Fruit fly (Drosophila melanogaster) whole organism, embryonic: ENCODE data around the gene alphaTub84B.

ENCODE experiments used
- Antp ChIP-seq: fragments of 200-800 bp; sonication (Bioruptor generic); optimal IDR thresholded peaks from 3 replicates; lab custom pipeline; 2016; ENCODE audit warnings: missing biosample characterization, missing genetic modification characterization
- CG10209 ChIP-seq: fragments of 200-800 bp; sonication (Bioruptor generic); optimal IDR thresholded peaks from 3 replicates; lab custom pipeline; 2017; ENCODE audit warnings: missing biosample characterization, mild to moderate bottlenecking, missing genetic modification characterization, missing genetic modification reagents
- CG11085 ChIP-seq: fragments of 200-800 bp; sonication (Bioruptor generic); IDR thresholded peaks from 2 replicates; pipeline ENCODE4 v1.3.6; 2022; ENCODE audit warnings: missing biosample characterization, missing genetic modification characterization
- CG12219 ChIP-seq: fragments of 200-800 bp; sonication (Bioruptor generic); optimal IDR thresholded peaks from 3 replicates; lab custom pipeline; 2018; ENCODE audit warnings: missing biosample characterization, mild to moderate bottlenecking, missing genetic modification characterization
- CG12659 ChIP-seq: fragments of 200-800 bp; sonication (Bioruptor generic); optimal IDR thresholded peaks from 3 replicates; lab custom pipeline; 2017; ENCODE audit warnings: mild to moderate bottlenecking, missing biosample characterization, missing genetic modification reagents, missing genetic modification characterization
- CG13894 ChIP-seq: fragments of 200-800 bp; sonication (Bioruptor generic); optimal IDR thresholded peaks from 3 replicates; lab custom pipeline; 2018; ENCODE audit warnings: missing biosample characterization, mild to moderate bottlenecking, missing genetic modification characterization, moderate library complexity
- CG14710 ChIP-seq: fragments of 200-800 bp; sonication (Bioruptor generic); optimal IDR thresholded peaks from 3 replicates; lab custom pipeline; 2019; ENCODE audit warnings: missing biosample characterization, mild to moderate bottlenecking, missing genetic modification characterization, moderate library complexity
- CG15269 ChIP-seq: fragments of 200-800 bp; sonication (Bioruptor generic); optimal IDR thresholded peaks from 2 replicates; lab custom pipeline; 2018; ENCODE audit warnings: missing biosample characterization, mild to moderate bottlenecking, missing genetic modification characterization, moderate library complexity
- CG18262 ChIP-seq: fragments of 200-800 bp; optimal IDR thresholded peaks from 3 replicates; lab custom pipeline; 2019; ENCODE audit warnings: missing biosample characterization, mild to moderate bottlenecking, missing genetic modification characterization, moderate library complexity
- CG2129 ChIP-seq: fragments of 200-800 bp; sonication (Bioruptor generic); IDR thresholded peaks from 2 replicates; pipeline ENCODE4 v1.3.6; 2022; ENCODE audit warnings: missing biosample characterization, missing genetic modification characterization; ENCODE audit not compliant: partially characterized antibody
- CG2889 ChIP-seq: fragments of 200-800 bp; sonication (Bioruptor generic); IDR thresholded peaks from 3 replicates; pipeline ENCODE4 v1.3.6; 2022; ENCODE audit warnings: missing biosample characterization, missing genetic modification characterization
- CG3407 ChIP-seq: fragments of 200-800 bp; sonication (Bioruptor generic); optimal IDR thresholded peaks from 2 replicates; lab custom pipeline; 2018; ENCODE audit warnings: missing biosample characterization, mild to moderate bottlenecking, missing genetic modification characterization
- CG34376 ChIP-seq: fragments of 200-800 bp; sonication (Bioruptor generic); optimal IDR thresholded peaks from 2 replicates; lab custom pipeline; 2018; ENCODE audit warnings: missing biosample characterization, mild to moderate bottlenecking, missing genetic modification characterization
- CG42726 ChIP-seq: fragments of 200-800 bp; sonication (Bioruptor generic); IDR thresholded peaks from 2 replicates; pipeline ENCODE4 v1.3.6; 2022; ENCODE audit warnings: missing biosample characterization, missing genetic modification characterization; ENCODE audit not compliant: partially characterized antibody
- CG4820 ChIP-seq: fragments of 200-800 bp; sonication (Bioruptor generic); optimal IDR thresholded peaks from 3 replicates; lab custom pipeline; 2016; ENCODE audit warnings: missing biosample characterization, missing genetic modification characterization
- CG6175 ChIP-seq: fragments of 200-800 bp; sonication (Bioruptor generic); IDR thresholded peaks from 3 replicates; pipeline ENCODE4 v1.3.6; 2022; ENCODE audit warnings: missing biosample characterization, missing genetic modification characterization
- CG6683 ChIP-seq: fragments of 200-800 bp; sonication (Bioruptor generic); optimal IDR thresholded peaks from 2 replicates; lab custom pipeline; 2017; ENCODE audit warnings: missing biosample characterization, mild to moderate bottlenecking, missing genetic modification characterization, missing genetic modification reagents
- CG6765 ChIP-seq: fragments of 200-800 bp; sonication (Bioruptor generic); optimal IDR thresholded peaks from 3 replicates; lab custom pipeline; 2017; ENCODE audit warnings: missing biosample characterization, mild to moderate bottlenecking, missing genetic modification characterization
- CG7786 ChIP-seq: fragments of 200-800 bp; sonication (Bioruptor generic); optimal IDR thresholded peaks from 2 replicates; lab custom pipeline; 2016; ENCODE audit warnings: missing biosample characterization, missing genetic modification characterization
- CG7963 ChIP-seq: fragments of 200-800 bp; sonication (Bioruptor generic); IDR thresholded peaks from 3 replicates; pipeline ENCODE4 v1.3.6; 2022; ENCODE audit warnings: missing biosample characterization, missing genetic modification characterization; ENCODE audit not compliant: partially characterized antibody
- CG7987 ChIP-seq: fragments of 200-800 bp; sonication (Bioruptor generic); optimal IDR thresholded peaks from 2 replicates; lab custom pipeline; 2018; ENCODE audit warnings: missing biosample characterization, mild to moderate bottlenecking, missing genetic modification characterization, moderate library complexity
- Dip3 ChIP-seq: fragments of 200-800 bp; sonication (Bioruptor generic); optimal IDR thresholded peaks from 3 replicates; lab custom pipeline; 2016; ENCODE audit warnings: missing biosample characterization, missing genetic modification characterization
- E2f1 ChIP-seq: fragments of 200-800 bp; sonication (Bioruptor generic); IDR thresholded peaks from 2 replicates; pipeline ENCODE4 v1.3.6; 2022; ENCODE audit warnings: missing biosample characterization, missing genetic modification characterization
- E2f2 ChIP-seq: fragments of 200-800 bp; sonication (Bioruptor generic); IDR thresholded peaks from 2 replicates; pipeline ENCODE4 v1.3.6; 2022; ENCODE audit warnings: missing biosample characterization, missing genetic modification characterization
- GATAe ChIP-seq: fragments of 200-800 bp; sonication (Bioruptor generic); conservative IDR thresholded peaks from 2 replicates; pipeline ENCODE4 v1.3.6; 2022; ENCODE audit warnings: missing biosample characterization, missing genetic modification characterization
- H2.0 ChIP-seq: fragments of 200-800 bp; sonication (Bioruptor generic); IDR thresholded peaks from 2 replicates; pipeline ENCODE4 v1.3.6; 2022; ENCODE audit warnings: missing biosample characterization, missing genetic modification characterization
- HHEX ChIP-seq: fragments of 200-800 bp; sonication (Bioruptor generic); optimal IDR thresholded peaks from 3 replicates; lab custom pipeline; 2017; ENCODE audit warnings: missing biosample characterization, mild to moderate bottlenecking, missing genetic modification characterization, missing genetic modification reagents
- Hand ChIP-seq: fragments of 200-800 bp; sonication (Bioruptor generic); optimal IDR thresholded peaks from 2 replicates; lab custom pipeline; 2017; ENCODE audit warnings: mild to moderate bottlenecking, missing biosample characterization, missing genetic modification reagents, missing genetic modification characterization
- Hmx ChIP-seq: fragments of 200-800 bp; sonication (Bioruptor generic); optimal IDR thresholded peaks from 2 replicates; lab custom pipeline; 2016; ENCODE audit warnings: missing biosample characterization, missing genetic modification characterization
- Mes4 ChIP-seq: fragments of 200-800 bp; sonication (Bioruptor generic); optimal IDR thresholded peaks from 2 replicates; lab custom pipeline; 2016; ENCODE audit warnings: missing biosample characterization, missing genetic modification characterization
- Nf-YC ChIP-seq: fragments of 200-800 bp; optimal IDR thresholded peaks from 3 replicates; lab custom pipeline; 2019; ENCODE audit warnings: missing biosample characterization, mild to moderate bottlenecking, missing genetic modification characterization, moderate library complexity
- Stat92E ChIP-seq, 3 experiments: fragments of >200 bp in 2 of 3; fragments of 200-800 bp in 1 of 3; sonication (Bioruptor generic) in 1 of 3; optimal IDR thresholded peaks; 2 replicates each; lab custom pipeline; 2017 to 2019; ENCODE audit warnings: missing biosample characterization in 3 of 3, missing genetic modification characterization in 3 of 3, mild to moderate bottlenecking in 1 of 3, moderate library complexity in 1 of 3
- ara ChIP-seq: fragments of 200-800 bp; sonication (Bioruptor generic); IDR thresholded peaks from 2 replicates; pipeline ENCODE4 v1.3.6; 2022; ENCODE audit warnings: missing biosample characterization, missing genetic modification characterization
- br ChIP-seq: fragments of >200 bp; optimal IDR thresholded peaks from 2 replicates; lab custom pipeline; 2017
- dmrt99B ChIP-seq: fragments of 200-800 bp; sonication (Bioruptor generic); optimal IDR thresholded peaks from 2 replicates; lab custom pipeline; 2018; ENCODE audit warnings: missing biosample characterization, mild to moderate bottlenecking, missing genetic modification characterization, moderate library complexity
- fd96Cb ChIP-seq: fragments of 200-800 bp; sonication (Bioruptor generic); optimal IDR thresholded peaks from 2 replicates; lab custom pipeline; 2018; ENCODE audit warnings: missing biosample characterization, mild to moderate bottlenecking, missing genetic modification characterization, moderate library complexity
- gce ChIP-seq: fragments of 200-800 bp; sonication (Bioruptor generic); IDR thresholded peaks from 3 replicates; pipeline ENCODE4 v1.3.6; 2022; ENCODE audit warnings: missing biosample characterization, missing genetic modification characterization
- gro ChIP-seq: fragments of 200-800 bp; sonication (Bioruptor generic); optimal IDR thresholded peaks from 2 replicates; lab custom pipeline; 2016; ENCODE audit warnings: missing biosample characterization, missing genetic modification characterization
- gsb-n ChIP-seq: fragments of 200-800 bp; sonication (Bioruptor generic); optimal IDR thresholded peaks from 3 replicates; lab custom pipeline; 2018; ENCODE audit warnings: missing biosample characterization, mild to moderate bottlenecking, missing genetic modification characterization
- hbn ChIP-seq: fragments of 200-800 bp; sonication (Bioruptor generic); IDR thresholded peaks from 2 replicates; pipeline ENCODE4 v1.3.6; 2022; ENCODE audit warnings: missing biosample characterization, missing genetic modification characterization; ENCODE audit not compliant: partially characterized antibody
- jigr1 ChIP-seq: fragments of 200-800 bp; sonication (Bioruptor generic); IDR thresholded peaks from 3 replicates; pipeline ENCODE4 v1.3.6; 2022; ENCODE audit warnings: missing biosample characterization, missing genetic modification characterization
- ken ChIP-seq: fragments of 200-800 bp; sonication (Bioruptor generic); IDR thresholded peaks from 3 replicates; pipeline ENCODE4 v1.3.6; 2022; ENCODE audit warnings: missing biosample characterization, missing genetic modification characterization
- lab ChIP-seq: fragments of 200-800 bp; sonication (Bioruptor generic); optimal IDR thresholded peaks from 3 replicates; lab custom pipeline; 2017; ENCODE audit warnings: missing biosample characterization, missing genetic modification characterization, mild to moderate bottlenecking, moderate library complexity, missing genetic modification reagents
- peb ChIP-seq: fragments of 200-800 bp; sonication (Bioruptor generic); IDR thresholded peaks from 2 replicates; pipeline ENCODE4 v1.3.6; 2022; ENCODE audit warnings: missing biosample characterization, missing genetic modification characterization
- sim ChIP-seq: fragments of 200-800 bp; sonication (Bioruptor generic); IDR thresholded peaks from 2 replicates; pipeline ENCODE4 v1.3.6; 2022; ENCODE audit warnings: missing biosample characterization, missing genetic modification characterization
- sug ChIP-seq: fragments of 200-800 bp; optimal IDR thresholded peaks from 2 replicates; lab custom pipeline; 2019; ENCODE audit warnings: missing biosample characterization, mild to moderate bottlenecking, missing genetic modification characterization, moderate library complexity
- tna ChIP-seq: fragments of 200-800 bp; sonication (Bioruptor generic); IDR thresholded peaks from 2 replicates; pipeline ENCODE4 v1.3.6; 2022; ENCODE audit warnings: missing biosample characterization, missing genetic modification characterization; ENCODE audit not compliant: partially characterized antibody
- wor ChIP-seq: fragments of 200-800 bp; sonication (Bioruptor generic); IDR thresholded peaks from 2 replicates; pipeline ENCODE4 v1.3.6; 2022; ENCODE audit warnings: missing biosample characterization, missing genetic modification characterization

alphaTub84B gene

DNA sequence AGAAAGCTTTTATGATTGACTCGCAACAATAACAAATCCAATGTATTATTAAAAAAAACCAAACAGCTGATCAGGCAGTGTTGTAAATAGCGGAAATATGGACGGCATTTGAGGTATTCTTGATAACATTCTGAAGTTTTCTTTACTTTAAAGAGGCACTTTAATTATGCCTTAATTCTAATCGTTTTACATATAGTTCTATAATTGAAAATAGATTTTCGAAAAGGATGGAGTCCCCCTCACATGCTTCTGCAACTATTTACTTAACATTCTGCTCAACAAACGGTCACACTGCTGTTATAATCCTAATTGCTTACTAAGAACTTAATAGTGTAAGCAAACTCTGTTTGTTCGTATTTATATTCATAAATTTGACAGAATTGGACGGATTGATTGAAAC, 41.6 kb downstream of the alphaTub84B start, which contains the start of gene CG10068 (continued):
- TF ChIP-seq Nf-YC (peak; percentile 75), jigr1 (peak; percentile 17; the same call in 1 of the 3 replicates), CG14710 (tag; lab: Kevin White, UChicago) (peak; percentile 93), CG7987 (GFP tag; lab: Kevin White, UChicago) (peak; percentile 76), CG18262 (tag; lab: Kevin White, UChicago) (peak; percentile 91), CG15269 (tag; lab: Kevin White, UChicago) (peak; percentile 88), fd96Cb (tag; lab: Kevin White, UChicago) (peak; percentile 88), wor (peak; percentile 79), Antp (GFP tag; lab: Kevin White, UChicago) (peak; percentile 82), sim (GFP tag; lab: Robert Waterston, UW) (peak; percentile 91), CG10209 (GFP tag; lab: Kevin White, UChicago) (peak; percentile 89), H2.0 (GFP tag; lab: Robert Waterston, UW) (peak; percentile 92), CG12219 (GFP tag; lab: Kevin White, UChicago) (peak; percentile 79), Stat92E (GFP tag; optimal IDR thresholded peaks at IDR 0.05; lab: Kevin White, UChicago) (peak in 1 of 3 experiments; percentile 56), CG6765 (GFP tag; lab: Kevin White, UChicago) (peak; percentile 69), CG6175 (GFP tag; lab: Robert Waterston, UW) (peak; percentile 58; the same call in 1 of the 3 replicates), Dip3 (peak; percentile 88), Hand (GFP tag; lab: Kevin White, UChicago) (peak; percentile 54), ara (GFP tag; lab: Robert Waterston, UW) (peak; percentile 94), peb (GFP tag; lab: Robert Waterston, UW) (peak; percentile 76), br (lab: Kevin White, UChicago) (no peak), dmrt99B (peak; percentile 87), CG11085 (GFP tag; lab: Robert Waterston, UW) (no peak), CG2889 (GFP tag; lab: Robert Waterston, UW) (peak; percentile 64; the same call in 2 of the 3 replicates), CG12659 (GFP tag; lab: Kevin White, UChicago) (peak; percentile 93), CG4820 (GFP tag; lab: Kevin White, UChicago) (peak; percentile 84), CG2129 (GFP tag; lab: Robert Waterston, UW) (no peak), Mes4 (peak; percentile 85), CG3407 (GFP tag; lab: Kevin White, UChicago) (peak; percentile 79)
- TF ChIP-seq, all 482 proteins: peak for 418

DNA sequence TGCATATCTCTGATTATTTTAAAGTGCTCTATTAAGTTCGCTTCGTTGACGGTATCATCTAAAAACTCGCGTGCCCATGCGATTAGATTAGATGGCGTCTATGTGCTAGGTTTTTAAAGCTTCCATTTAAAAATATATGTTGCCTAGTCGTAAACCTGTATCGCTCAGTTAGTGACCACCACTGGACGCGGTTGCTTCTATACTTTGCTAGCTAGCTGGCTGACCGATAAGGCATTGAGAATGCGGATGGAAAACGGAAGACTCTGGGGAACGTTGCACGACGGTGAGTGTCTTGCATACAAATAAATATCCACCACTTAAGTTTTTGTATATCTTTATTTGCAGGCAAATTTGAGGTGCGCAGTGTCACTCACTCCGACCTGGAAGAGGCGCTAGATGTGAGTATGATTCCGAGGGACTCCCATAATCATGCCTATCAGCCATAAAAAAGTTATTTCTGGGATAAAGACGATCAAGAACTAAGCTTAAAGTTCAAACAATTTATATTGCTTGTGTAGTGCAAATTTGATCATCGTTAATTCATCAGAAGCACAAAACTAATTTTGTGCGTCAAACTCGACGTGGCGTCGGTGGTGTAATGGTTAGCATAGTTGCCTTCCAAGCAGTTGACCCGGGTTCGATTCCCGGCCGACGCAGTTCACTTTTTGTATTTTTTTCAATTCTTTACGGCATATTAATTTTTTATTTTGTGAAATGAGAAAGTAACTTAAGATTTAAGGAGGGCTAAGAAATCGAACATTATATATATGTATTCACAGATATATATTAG, 43.1 kb downstream of the alphaTub84B start, which contains the start of gene CG31248:
Gene CG31248 (plus strand): TSS at position 41 of the 790 bp plus-strand sequence.
- TF ChIP-seq CG12659 (GFP tag; lab: Kevin White, UChicago) (peak; percentile 17), HHEX (GFP tag; lab: Kevin White, UChicago) (no peak), tna (GFP tag; lab: Robert Waterston, UW) (peak; percentile 80), hbn (peak; percentile 30; the same call in 1 of the 2 replicates), E2f2 (GFP tag; lab: Robert Waterston, UW) (0 out of 2 replicates have a peak, but pooled peaks have one; percentile 18), CG7786 (no peak), gsb-n (tag; lab: Kevin White, UChicago) (no peak), CG42726 (GFP tag; lab: Robert Waterston, UW) (peak; percentile 77), CG13894 (tag; lab: Kevin White, UChicago) (peak; percentile 39), Hmx (GFP tag; lab: Kevin White, UChicago) (no peak), lab (GFP tag; lab: Kevin White, UChicago) (peak; percentile 26), sug (peak; percentile 72), gce (no peak), CG7963 (GFP tag; lab: Robert Waterston, UW) (peak; percentile 63; the same call in 2 of the 3 replicates), ken (GFP tag; lab: Robert Waterston, UW) (no peak), GATAe (GFP tag; lab: Robert Waterston, UW) (peak; percentile 77), CG6683 (GFP tag; lab: Kevin White, UChicago) (no peak), E2f1 (GFP tag; lab: Robert Waterston, UW) (no peak), CG34376 (GFP tag; lab: Kevin White, UChicago) (peak; percentile 89), gro (GFP tag; lab: Kevin White, UChicago) (peak; percentile 42)
